Worm (Caenorhabditis elegans) whole organism, late embryonic: Measurements from ENCODE around the gene D2063.1.

Experiments
- nfya-1 ChIP-seq: sonication (generic microtip); optimal IDR thresholded peaks from 2 replicates; lab custom pipeline; 2017; ENCODE audit warnings: missing genetic modification characterization, mild to moderate bottlenecking, missing compliant biosample characterization, antibody characterized with exemption, moderate library complexity
- pag-3 ChIP-seq: sonication (generic microtip); optimal IDR thresholded peaks from 2 replicates; lab custom pipeline; 2016; ENCODE audit warnings: missing compliant biosample characterization, missing genetic modification characterization, borderline replicate concordance
- pha-4 ChIP-seq: fragments of 150-350 bp; optimal IDR thresholded peaks from 2 replicates; lab custom pipeline; 2018; ENCODE audit warnings: missing biosample characterization, missing genetic modification reagents, missing genetic modification characterization
- sox-2 ChIP-seq: fragments of 200-800 bp; sonication (Bioruptor generic); IDR thresholded peaks from 2 replicates; pipeline ENCODE4 v1.3.6; 2022; ENCODE audit warnings: missing genetic modification reagents, missing genetic modification characterization, missing compliant biosample characterization
- unc-86 ChIP-seq: sonication (generic microtip); optimal IDR thresholded peaks from 2 replicates; lab custom pipeline; 2016; ENCODE audit warnings: missing genetic modification characterization, missing compliant biosample characterization
- zip-5 ChIP-seq: sonication (generic microtip); optimal IDR thresholded peaks from 2 replicates; lab custom pipeline; 2016; ENCODE audit warnings: missing genetic modification characterization, missing compliant biosample characterization

DNA sequence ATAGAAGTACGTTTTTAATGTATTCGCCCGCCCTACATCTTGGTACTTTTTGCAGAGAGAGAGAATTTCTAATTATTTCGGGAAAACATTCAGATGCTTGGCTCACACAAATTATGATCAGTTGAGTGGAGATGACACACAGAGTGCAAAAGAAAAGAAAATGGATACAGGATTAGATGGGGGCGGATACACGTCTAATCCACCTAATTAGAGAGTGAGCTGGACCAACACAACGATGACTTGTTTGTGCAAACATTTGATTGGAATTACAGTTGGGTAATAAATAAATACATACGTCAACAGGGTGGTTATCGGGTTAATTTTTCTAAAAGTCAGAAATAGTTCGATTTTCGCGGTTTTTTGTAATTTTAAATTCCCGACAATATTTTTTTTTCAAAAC lies 32.2 kb downstream of the D2063.1 start:
- TF ChIP-seq zip-5 (tag; lab: Kevin White, UChicago) (no peak), nfya-1 (no peak), sox-2 (GFP tag; lab: Robert Waterston, UW) (no peak), unc-86 (tag; lab: Kevin White, UChicago) (no peak), pag-3 (tag; lab: Kevin White, UChicago) (no peak), pha-4 (tag; lab: Kevin White, UChicago) (no peak)
